Fruit fly (Drosophila melanogaster) whole organism, embryonic: ENCODE measurements around the gene Ufl1.

Source experiments
- Ada2b ChIP-seq: fragments of 200-800 bp; sonication (Bioruptor generic); IDR thresholded peaks from 2 replicates; pipeline ENCODE4 v1.3.6; 2022; ENCODE audit warnings: missing biosample characterization, missing genetic modification characterization
- Aef1 ChIP-seq: fragments of 200-800 bp; sonication (Bioruptor generic); IDR thresholded peaks from 3 replicates; pipeline ENCODE4 v1.3.6; 2022; ENCODE audit warnings: missing biosample characterization, missing genetic modification characterization
- Atf6 ChIP-seq: fragments of 200-800 bp; sonication (Bioruptor generic); IDR thresholded peaks from 2 replicates; pipeline ENCODE4 v1.3.6; 2022; ENCODE audit warnings: missing biosample characterization, missing genetic modification characterization
- B-H2 ChIP-seq: fragments of 200-800 bp; sonication (Bioruptor generic); optimal IDR thresholded peaks from 2 replicates; lab custom pipeline; 2018; ENCODE audit warnings: missing biosample characterization, mild to moderate bottlenecking, missing genetic modification characterization
- Bgb ChIP-seq: fragments of 200-800 bp; sonication (Bioruptor generic); IDR thresholded peaks from 2 replicates; pipeline ENCODE4 v1.3.6; 2022; ENCODE audit warnings: missing biosample characterization, missing genetic modification characterization; ENCODE audit not compliant: partially characterized antibody
- CG10431 ChIP-seq: fragments of 200-800 bp; sonication (Bioruptor generic); optimal IDR thresholded peaks from 3 replicates; lab custom pipeline; 2018; ENCODE audit warnings: missing biosample characterization, mild to moderate bottlenecking, missing genetic modification characterization
- CG10959 ChIP-seq: fragments of 200-800 bp; sonication (Bioruptor generic); IDR thresholded peaks from 2 replicates; pipeline ENCODE4 v1.3.6; 2022; ENCODE audit warnings: missing biosample characterization, missing genetic modification characterization
- CG11696 ChIP-seq: fragments of 200-800 bp; sonication (Bioruptor generic); IDR thresholded peaks from 2 replicates; pipeline ENCODE4 v1.3.6; 2022; ENCODE audit warnings: missing biosample characterization, missing genetic modification characterization
- CG12299 ChIP-seq: fragments of 200-800 bp; sonication (Bioruptor generic); optimal IDR thresholded peaks from 2 replicates; lab custom pipeline; 2018; ENCODE audit warnings: missing biosample characterization, mild to moderate bottlenecking, missing genetic modification characterization
- CG14860 ChIP-seq: fragments of 200-800 bp; sonication (Bioruptor generic); IDR thresholded peaks from 3 replicates; pipeline ENCODE4 v1.3.6; 2022; ENCODE audit warnings: missing biosample characterization, missing genetic modification characterization; ENCODE audit not compliant: partially characterized antibody
- CG18619 ChIP-seq: fragments of 200-800 bp; sonication (Bioruptor generic); optimal IDR thresholded peaks from 3 replicates; lab custom pipeline; 2017; ENCODE audit warnings: missing biosample characterization, mild to moderate bottlenecking, missing genetic modification characterization
- CG3163 ChIP-seq: fragments of 200-800 bp; sonication (Bioruptor generic); optimal IDR thresholded peaks from 3 replicates; lab custom pipeline; 2016; ENCODE audit warnings: missing biosample characterization, missing genetic modification characterization
- CG32532 ChIP-seq: fragments of 200-800 bp; sonication (Bioruptor generic); IDR thresholded peaks from 2 replicates; pipeline ENCODE4 v1.3.6; 2022; ENCODE audit warnings: missing biosample characterization, missing genetic modification characterization
- CG7745 ChIP-seq: fragments of 200-800 bp; sonication (Bioruptor generic); optimal IDR thresholded peaks from 2 replicates; lab custom pipeline; 2018; ENCODE audit warnings: missing biosample characterization, mild to moderate bottlenecking, missing genetic modification characterization, moderate library complexity
- CG8359 ChIP-seq: fragments of 200-800 bp; sonication (Bioruptor generic); optimal IDR thresholded peaks from 2 replicates; lab custom pipeline; 2017; ENCODE audit warnings: missing biosample characterization, mild to moderate bottlenecking, missing genetic modification characterization, borderline replicate concordance
- CG8924 ChIP-seq: fragments of 200-800 bp; optimal IDR thresholded peaks from 3 replicates; lab custom pipeline; 2019; ENCODE audit warnings: missing biosample characterization, mild to moderate bottlenecking, missing genetic modification characterization, moderate library complexity
- CG9609 ChIP-seq: fragments of 200-800 bp; sonication (Bioruptor generic); optimal IDR thresholded peaks from 3 replicates; lab custom pipeline; 2016; ENCODE audit warnings: missing biosample characterization, missing genetic modification characterization
- CG9932 ChIP-seq: fragments of 200-800 bp; sonication (Bioruptor generic); IDR thresholded peaks from 2 replicates; pipeline ENCODE4 v1.3.6; 2022; ENCODE audit warnings: missing biosample characterization, missing genetic modification characterization
- CTCF ChIP-seq: fragments of 200-800 bp; sonication (Bioruptor generic); optimal IDR thresholded peaks from 2 replicates; lab custom pipeline; 2017; ENCODE audit warnings: missing biosample characterization, mild to moderate bottlenecking, missing genetic modification characterization, moderate library complexity
- Dfd ChIP-seq, 2 experiments: fragments of >200 bp; optimal IDR thresholded peaks; 2 replicates each; lab custom pipeline; 2017; ENCODE audit warnings: missing biosample characterization in 2 of 2, missing genetic modification characterization in 2 of 2
- Dip3 ChIP-seq: fragments of 200-800 bp; sonication (Bioruptor generic); optimal IDR thresholded peaks from 3 replicates; lab custom pipeline; 2016; ENCODE audit warnings: missing biosample characterization, missing genetic modification characterization
- Doc3 ChIP-seq: fragments of 200-800 bp; sonication (Bioruptor generic); IDR thresholded peaks from 3 replicates; pipeline ENCODE4 v1.3.6; 2022; ENCODE audit warnings: missing biosample characterization, missing genetic modification characterization; ENCODE audit not compliant: partially characterized antibody
- Drgx ChIP-seq: fragments of 200-800 bp; sonication (Bioruptor generic); IDR thresholded peaks from 2 replicates; pipeline ENCODE4 v1.3.6; 2022; ENCODE audit warnings: missing biosample characterization, missing genetic modification characterization
- E2f1 ChIP-seq: fragments of 200-800 bp; sonication (Bioruptor generic); IDR thresholded peaks from 2 replicates; pipeline ENCODE4 v1.3.6; 2022; ENCODE audit warnings: missing biosample characterization, missing genetic modification characterization
- HLHmδ ChIP-seq: fragments of 200-800 bp; sonication (Bioruptor generic); optimal IDR thresholded peaks from 2 replicates; lab custom pipeline; 2018; ENCODE audit warnings: missing biosample characterization, mild to moderate bottlenecking, missing genetic modification characterization, moderate library complexity
- Hsf ChIP-seq: fragments of 200-800 bp; sonication (Bioruptor generic); optimal IDR thresholded peaks from 3 replicates; lab custom pipeline; 2016; ENCODE audit warnings: missing biosample characterization, missing genetic modification characterization
- Lhr ChIP-seq: fragments of 200-800 bp; sonication (Bioruptor generic); optimal IDR thresholded peaks from 3 replicates; lab custom pipeline; 2017; ENCODE audit warnings: mild to moderate bottlenecking, missing biosample characterization, missing genetic modification reagents, missing genetic modification characterization
- NC2β ChIP-seq: fragments of 200-800 bp; sonication (Bioruptor generic); optimal IDR thresholded peaks from 2 replicates; lab custom pipeline; 2016; ENCODE audit warnings: missing biosample characterization, missing genetic modification characterization
- NFAT ChIP-seq: fragments of 200-800 bp; sonication (Bioruptor generic); IDR thresholded peaks from 2 replicates; pipeline ENCODE4 v1.3.6; 2022; ENCODE audit warnings: missing biosample characterization, missing genetic modification characterization
- Ptx1 ChIP-seq: fragments of 200-800 bp; sonication (Bioruptor generic); IDR thresholded peaks from 2 replicates; pipeline ENCODE4 v1.3.6; 2022; ENCODE audit warnings: missing biosample characterization, missing genetic modification characterization
- Sox100B ChIP-seq: fragments of 200-800 bp; sonication (Bioruptor generic); optimal IDR thresholded peaks from 3 replicates; lab custom pipeline; 2018; ENCODE audit warnings: missing biosample characterization, mild to moderate bottlenecking, missing genetic modification characterization
- Spps ChIP-seq: fragments of 200-800 bp; sonication (Bioruptor generic); optimal IDR thresholded peaks from 2 replicates; lab custom pipeline; 2018; ENCODE audit warnings: missing biosample characterization, mild to moderate bottlenecking, missing genetic modification characterization
- Ssrp ChIP-seq: fragments of 200-800 bp; sonication (Bioruptor generic); optimal IDR thresholded peaks from 2 replicates; lab custom pipeline; 2018; ENCODE audit warnings: missing biosample characterization, mild to moderate bottlenecking, missing genetic modification characterization, moderate library complexity
- ap ChIP-seq: fragments of 200-800 bp; sonication (Bioruptor generic); IDR thresholded peaks from 2 replicates; pipeline ENCODE4 v1.3.6; 2022; ENCODE audit warnings: missing biosample characterization, missing genetic modification characterization
- ato ChIP-seq: fragments of 200-800 bp; sonication (Bioruptor generic); IDR thresholded peaks from 2 replicates; pipeline ENCODE4 v1.3.6; 2022; ENCODE audit warnings: missing biosample characterization, missing genetic modification characterization; ENCODE audit not compliant: partially characterized antibody
- chinmo ChIP-seq: fragments of 200-800 bp; sonication (Bioruptor generic); IDR thresholded peaks from 4 replicates; pipeline ENCODE4 v1.3.6; 2022; ENCODE audit warnings: missing biosample characterization, missing genetic modification characterization; ENCODE audit not compliant: partially characterized antibody
- ci ChIP-seq: fragments of 200-800 bp; sonication (Bioruptor generic); IDR thresholded peaks from 3 replicates; pipeline ENCODE4 v1.3.6; 2022; ENCODE audit warnings: missing biosample characterization, missing genetic modification characterization
- crc ChIP-seq: fragments of 200-800 bp; sonication (Bioruptor generic); optimal IDR thresholded peaks from 2 replicates; lab custom pipeline; 2016; ENCODE audit warnings: missing biosample characterization, missing genetic modification characterization
- gcm ChIP-seq: fragments of 200-800 bp; sonication (Bioruptor generic); optimal IDR thresholded peaks from 2 replicates; lab custom pipeline; 2019; ENCODE audit warnings: missing biosample characterization, mild to moderate bottlenecking, missing genetic modification characterization, moderate library complexity
- inv ChIP-seq: fragments of 200-800 bp; sonication (Bioruptor generic); IDR thresholded peaks from 2 replicates; pipeline ENCODE4 v1.3.6; 2022; ENCODE audit warnings: missing biosample characterization, missing genetic modification characterization; ENCODE audit not compliant: partially characterized antibody
- kay ChIP-seq: fragments of 200-800 bp; sonication (Bioruptor generic); optimal IDR thresholded peaks from 2 replicates; lab custom pipeline; 2016; ENCODE audit warnings: missing biosample characterization, missing genetic modification characterization
- org-1 ChIP-seq: fragments of 200-800 bp; sonication (Bioruptor generic); optimal IDR thresholded peaks from 2 replicates; lab custom pipeline; 2017; ENCODE audit warnings: missing biosample characterization, missing genetic modification characterization
- pita ChIP-seq: fragments of 200-800 bp; sonication (Bioruptor generic); optimal IDR thresholded peaks from 2 replicates; lab custom pipeline; 2017; ENCODE audit warnings: missing biosample characterization, mild to moderate bottlenecking, missing genetic modification characterization
- slou ChIP-seq: fragments of 200-800 bp; sonication (Bioruptor generic); optimal IDR thresholded peaks from 3 replicates; lab custom pipeline; 2016; ENCODE audit warnings: missing biosample characterization, missing genetic modification characterization
- sob ChIP-seq: fragments of 200-800 bp; sonication (Bioruptor generic); IDR thresholded peaks from 2 replicates; pipeline ENCODE4 v1.3.6; 2022; ENCODE audit warnings: missing biosample characterization, missing genetic modification characterization
- ttk ChIP-seq: fragments of 200-800 bp; sonication (Bioruptor generic); IDR thresholded peaks from 2 replicates; pipeline ENCODE4 v2.1.2; 2022; ENCODE audit warnings: missing biosample characterization, missing genetic modification characterization
- twi ChIP-seq: fragments of 200-800 bp; optimal IDR thresholded peaks from 2 replicates; lab custom pipeline; 2019; ENCODE audit warnings: missing biosample characterization, mild to moderate bottlenecking, missing genetic modification characterization, moderate library complexity
- wor ChIP-seq: fragments of 200-800 bp; sonication (Bioruptor generic); IDR thresholded peaks from 2 replicates; pipeline ENCODE4 v1.3.6; 2022; ENCODE audit warnings: missing biosample characterization, missing genetic modification characterization
- zen2 ChIP-seq: fragments of 200-800 bp; sonication (Bioruptor generic); IDR thresholded peaks from 3 replicates; pipeline ENCODE4 v1.3.6; 2022; ENCODE audit warnings: missing biosample characterization, missing genetic modification characterization; ENCODE audit not compliant: partially characterized antibody

Ufl1 gene

dm6 chr3R:7086377-7087200 lies 12.3 kb upstream of the Ufl1 start, which contains the start of gene alphaTub84B (continued):
- TF ChIP-seq chinmo (GFP tag; lab: Robert Waterston, UW) (peak; percentile 80; the same call in 2 of the 4 replicates), Ptx1 (GFP tag; lab: Robert Waterston, UW) (0 out of 2 replicates have a peak, but pooled peaks have one; percentile 16), CG14860 (peak; percentile 29; the same call in 1 of the 3 replicates), Doc3 (GFP tag; lab: Robert Waterston, UW) (no peak), Atf6 (GFP tag; lab: Robert Waterston, UW) (peak; percentile 63), HLHmδ (peak; percentile 95), kay (GFP tag; lab: Kevin White, UChicago) (peak; percentile 90), CG9609 (GFP tag; lab: Kevin White, UChicago) (peak; percentile 3), CG18619 (GFP tag; lab: Kevin White, UChicago) (peak; percentile 53), CG12299 (tag; lab: Kevin White, UChicago) (peak; percentile 31), twi (no peak), E2f1 (GFP tag; lab: Robert Waterston, UW) (peak; percentile 38; the same call in 1 of the 2 replicates), Dip3 (GFP tag; lab: Kevin White, UChicago) (peak; percentile 33), NC2β (GFP tag; lab: Kevin White, UChicago) (peak; percentile 87), Bgb (GFP tag; lab: Robert Waterston, UW) (peak; percentile 77), CG8924 (tag; lab: Kevin White, UChicago) (peak; percentile 67), ttk (GFP tag; lab: Robert Waterston, UW) (peak; percentile 13; the same call in 1 of the 2 replicates), CG7745 (tag; lab: Kevin White, UChicago) (no peak), ato (GFP tag; lab: Robert Waterston, UW) (peak; percentile 76), Ada2b (GFP tag; lab: Robert Waterston, UW) (no peak), gcm (GFP tag; lab: Kevin White, UChicago) (peak; percentile 52), Hsf (GFP tag; lab: Kevin White, UChicago) (peak; percentile 1), inv (GFP tag; lab: Robert Waterston, UW) (no peak), CG10431 (GFP tag; lab: Kevin White, UChicago) (peak; percentile 75), Sox100B (GFP tag; lab: Kevin White, UChicago) (peak; percentile 56), Ssrp (tag; lab: Kevin White, UChicago) (peak; percentile 24), Dfd (GFP tag; optimal IDR thresholded peaks at IDR 0.05; lab: Kevin White, UChicago) (no peak), ci (GFP tag; lab: Robert Waterston, UW) (peak; percentile 89), CG3163 (GFP tag; lab: Kevin White, UChicago) (peak; percentile 72), Spps (tag; lab: Kevin White, UChicago) (no peak), zen2 (peak; percentile 40; the same call in 1 of the 3 replicates), Aef1 (peak; percentile 15; the same call in 2 of the 3 replicates), CTCF (GFP tag; lab: Kevin White, UChicago) (peak; percentile 43), sob (GFP tag; lab: Robert Waterston, UW) (peak; percentile 82), slou (GFP tag; lab: Kevin White, UChicago) (peak; percentile 35), Drgx (peak; percentile 61), Lhr (GFP tag; lab: Kevin White, UChicago) (peak; percentile 88), B-H2 (peak; percentile 45), CG8359 (GFP tag; lab: Kevin White, UChicago) (no peak), CG11696 (peak; percentile 28; the same call in 1 of the 2 replicates), CG9932 (GFP tag; lab: Robert Waterston, UW) (peak; percentile 58), CG32532 (GFP tag; lab: Robert Waterston, UW) (peak; percentile 51), NFAT (GFP tag; lab: Robert Waterston, UW) (peak; percentile 84), CG10959 (peak; percentile 52; the same call in 1 of the 2 replicates), wor (no peak), pita (peak; percentile 93), org-1 (no peak), crc (peak; percentile 19), ap (GFP tag; lab: Robert Waterston, UW) (no peak)
